Fruit fly (Drosophila melanogaster): ENCODE measurements around the gene Sik2.

dm6 chrX:2032821-2033436, 28.8 kb downstream of the Sik2 start:
- no peak for TF ChIP-seq kay (GFP tag; ENCODE audit: borderline replicate concordance)
- TF ChIP-seq tj (GFP tag; optimal IDR thresholded peaks at IDR 0.05) = peak; percentile 25
- no peak for TF ChIP-seq CG11617 (GFP tag; optimal IDR thresholded peaks at IDR 0.05)

Data from whole organism, adult.